Worm (Caenorhabditis elegans) whole organism, L1 larva: ENCODE data around the gene xpf-1.

ENCODE experiments used
- alr-1 ChIP-seq: fragments of 200-800 bp; sonication (Bioruptor generic); optimal IDR thresholded peaks from 2 replicates; lab custom pipeline; 2018; ENCODE audit warnings: borderline replicate concordance, mild to moderate bottlenecking, missing genetic modification characterization, missing compliant biosample characterization
- dpl-1 ChIP-seq, 3 experiments: fragments of 150-350 bp in 2 of 3; sonication (generic microtip) in 1 of 3; optimal IDR thresholded peaks; 2 replicates each; lab custom pipeline; 2014 to 2017; ENCODE audit warnings: missing biosample characterization in 3 of 3, missing genetic modification characterization in 3 of 3, missing genetic modification reagents in 3 of 3
- jun-1 ChIP-seq: fragments of 150-350 bp; optimal IDR thresholded peaks from 2 replicates; lab custom pipeline; 2014; ENCODE audit warnings: missing biosample characterization, missing genetic modification reagents, missing genetic modification characterization
- lin-35 ChIP-seq, 2 experiments: fragments of 150-350 bp; optimal IDR thresholded peaks; 2 replicates each; lab custom pipeline; 2014; ENCODE audit warnings: missing biosample characterization in 2 of 2, missing genetic modification characterization in 2 of 2, missing genetic modification reagents in 2 of 2
- lin-39 ChIP-seq: fragments of 150-350 bp; optimal IDR thresholded peaks from 2 replicates; lab custom pipeline; 2014; ENCODE audit warnings: missing biosample characterization, missing genetic modification reagents, missing genetic modification characterization
- mab-9 ChIP-seq: fragments of 200-800 bp; sonication (Bioruptor generic); IDR thresholded peaks from 2 replicates; pipeline ENCODE4 v1.3.6; 2022; ENCODE audit warnings: missing genetic modification reagents, missing genetic modification characterization, missing compliant biosample characterization
- mep-1 ChIP-seq: fragments of 150-350 bp; optimal IDR thresholded peaks from 2 replicates; lab custom pipeline; 2014; ENCODE audit warnings: missing biosample characterization, missing genetic modification characterization
- nhr-11 ChIP-seq: fragments of 150-350 bp; optimal IDR thresholded peaks from 2 replicates; lab custom pipeline; 2014; ENCODE audit warnings: missing biosample characterization, missing genetic modification characterization
- nhr-237 ChIP-seq: fragments of 150-350 bp; optimal IDR thresholded peaks from 2 replicates; lab custom pipeline; 2014; ENCODE audit warnings: missing biosample characterization, missing genetic modification characterization
- unc-98 ChIP-seq: fragments of 200-800 bp; sonication (Bioruptor generic); IDR thresholded peaks from 2 replicates; pipeline ENCODE4 v1.3.6; 2022; ENCODE audit warnings: missing genetic modification characterization, missing compliant biosample characterization

ce11 chrII:11720102-11720501, 24.1 kb downstream of the xpf-1 start, which contains the start of gene F13D12.3:
- TF ChIP-seq lin-39 (tag; lab: Kevin White, UChicago) (no peak), lin-35 (GFP tag; optimal IDR thresholded peaks at IDR 0.05; lab: Kevin White, UChicago) (no peak), alr-1 (tag; lab: Kevin White, UChicago) (no peak), unc-98 (GFP tag; lab: Robert Waterston, UW) (no peak), dpl-1 (GFP tag; optimal IDR thresholded peaks at IDR 0.05; lab: Kevin White, UChicago) (no peak), nhr-237 (tag; lab: Kevin White, UChicago) (no peak), mep-1 (no peak), mab-9 (GFP tag; lab: Robert Waterston, UW) (no peak), nhr-11 (tag; lab: Kevin White, UChicago) (no peak), jun-1 (tag; lab: Kevin White, UChicago) (no peak)
